Worm (Caenorhabditis elegans) whole organism, L4 larva: ENCODE data around the gene mtp-18.

Source experiments
- dmd-8 ChIP-seq: fragments of 200-800 bp; sonication (Bioruptor generic); IDR thresholded peaks from 2 replicates; pipeline ENCODE4 v1.3.6; 2022; ENCODE audit warnings: missing genetic modification characterization, missing compliant biosample characterization
- egl-27 ChIP-seq: sonication (generic microtip); optimal IDR thresholded peaks from 3 replicates; lab custom pipeline; 2017; ENCODE audit warnings: missing biosample characterization, missing genetic modification reagents, missing genetic modification characterization
- lin-39 ChIP-seq: fragments of 150-350 bp; optimal IDR thresholded peaks from 2 replicates; lab custom pipeline; 2014; ENCODE audit warnings: missing biosample characterization, missing genetic modification reagents, missing genetic modification characterization
- nhr-102 ChIP-seq: sonication (generic microtip); optimal IDR thresholded peaks from 2 replicates; lab custom pipeline; 2016; ENCODE audit warnings: mild to moderate bottlenecking, missing genetic modification characterization, moderate library complexity, missing compliant biosample characterization
- pha-4 ChIP-seq, 2 experiments: fragments of 150-350 bp in 1 of 2; fragments of 200-800 bp in 1 of 2; sonication (Bioruptor generic) in 1 of 2; IDR thresholded peaks in 1 of 2; optimal IDR thresholded peaks in 1 of 2; 2 replicates each; pipeline versions ENCODE4 v1.3.6 to Lab custom; 2014 to 2022; ENCODE audit warnings: missing genetic modification characterization in 2 of 2, missing genetic modification reagents in 2 of 2, missing biosample characterization in 1 of 2, missing compliant biosample characterization in 1 of 2
- skn-1 ChIP-seq: fragments of 150-350 bp; optimal IDR thresholded peaks from 2 replicates; lab custom pipeline; 2014; ENCODE audit warnings: missing biosample characterization, missing genetic modification characterization
- snpc-4 ChIP-seq: fragments of 150-350 bp; optimal IDR thresholded peaks from 2 replicates; lab custom pipeline; 2014; ENCODE audit warnings: missing biosample characterization, missing genetic modification characterization
- zag-1 ChIP-seq: fragments of 150-350 bp; optimal IDR thresholded peaks from 2 replicates; lab custom pipeline; 2014; ENCODE audit warnings: missing biosample characterization, missing genetic modification characterization
- ztf-11 ChIP-seq: fragments of 150-350 bp; optimal IDR thresholded peaks from 2 replicates; lab custom pipeline; 2014; ENCODE audit warnings: missing biosample characterization, missing genetic modification characterization
- ztf-7 ChIP-seq: fragments of 150-350 bp; optimal IDR thresholded peaks from 2 replicates; lab custom pipeline; 2014; ENCODE audit warnings: missing biosample characterization, missing genetic modification characterization

DNA sequence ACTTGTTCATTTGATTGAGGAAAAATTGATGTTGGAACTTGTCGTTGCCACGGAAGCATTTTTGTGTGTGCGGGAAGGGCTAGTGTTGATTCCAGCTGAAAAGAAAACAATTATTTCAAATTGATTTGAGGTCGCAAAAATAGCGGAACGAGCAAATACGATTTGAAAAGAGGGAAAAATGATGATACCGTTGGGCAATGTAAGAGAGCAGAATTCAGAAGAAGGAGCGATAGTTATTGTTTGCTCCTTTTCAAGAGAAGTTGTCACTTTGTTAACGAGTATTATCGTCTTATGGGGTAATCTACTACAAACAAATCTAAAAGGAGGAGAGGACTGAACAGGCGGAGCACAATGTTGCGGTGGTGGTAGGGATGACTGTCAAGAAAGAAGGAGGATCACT lies 45.8 kb downstream of the mtp-18 start, which contains the start of gene odd-2:
- TF ChIP-seq zag-1 (no peak), egl-27 (tag; lab: Kevin White, UChicago) (no peak), skn-1 (tag; lab: Kevin White, UChicago) (no peak), ztf-11 (tag; lab: Kevin White, UChicago) (no peak), nhr-102 (tag; lab: Kevin White, UChicago) (no peak), dmd-8 (GFP tag; lab: Robert Waterston, UW) (no peak), snpc-4 (tag; lab: Kevin White, UChicago) (no peak), ztf-7 (tag; lab: Kevin White, UChicago) (no peak), pha-4 (GFP tag; IDR thresholded peaks at IDR 0.05; lab: Robert Waterston, UW) (no peak), pha-4 (tag; optimal IDR thresholded peaks at IDR 0.05; lab: Kevin White, UChicago) (no peak), lin-39 (tag; lab: Kevin White, UChicago) (no peak)
